Fruit fly (Drosophila melanogaster): Measurements from ENCODE around the gene mus201.

- TF ChIP-seq psq (GFP tag; optimal IDR thresholded peaks at IDR 0.05), result no peak
- TF ChIP-seq sage (GFP tag; optimal IDR thresholded peaks at IDR 0.05), result no peak
- no peak for TF ChIP-seq Vsx2 (GFP tag; optimal IDR thresholded peaks at IDR 0.05; ENCODE audit: partially characterized antibody)
- TF ChIP-seq GATAd (GFP tag; optimal IDR thresholded peaks at IDR 0.05), result no peak
Measured at dm6 chr2L:8394840-8395239, 43.1 kb upstream of the mus201 start, which contains the start of gene Peritrophin-15b.
